Worm (Caenorhabditis elegans): ENCODE results near the gene C02H6.1.

The C02H6.1 gene

DNA sequence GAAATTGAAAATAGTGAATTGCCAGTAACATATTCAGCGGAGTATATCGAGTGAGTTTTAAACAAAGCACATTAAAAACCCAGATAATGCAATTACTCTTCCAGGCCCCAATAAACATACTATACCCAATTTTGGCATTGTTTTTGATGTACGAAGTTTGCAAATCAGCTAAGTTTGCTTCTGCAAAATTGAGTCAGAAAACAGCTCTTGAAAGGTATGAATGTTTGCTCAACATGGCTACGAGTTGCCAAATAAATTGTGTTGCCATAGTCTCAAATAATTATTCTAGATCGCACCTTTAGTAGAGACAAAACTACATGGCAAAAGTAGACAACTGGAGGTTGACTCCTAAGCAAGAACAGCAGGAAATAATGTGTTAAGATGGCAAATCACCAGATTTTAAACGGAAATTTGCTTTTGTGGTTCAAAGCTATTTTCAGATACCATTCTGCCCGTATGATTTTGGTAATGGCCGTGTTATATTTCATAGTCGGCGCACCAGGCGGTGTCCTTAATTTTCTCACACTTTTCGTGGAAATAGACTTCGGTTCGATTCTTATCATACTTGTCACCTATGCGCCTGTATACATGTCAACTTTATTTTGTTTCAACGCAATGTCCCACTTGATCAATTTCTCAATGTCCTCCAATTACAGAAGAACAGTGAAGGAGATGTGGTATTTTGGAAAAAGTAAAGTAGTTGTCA is 42.9 kb upstream of the C02H6.1 start (continued):
- TF ChIP-seq saeg-2 (GFP tag; IDR thresholded peaks at IDR 0.05) (no peak), tra-1 (GFP tag; IDR thresholded peaks at IDR 0.05) (peak; percentile 62), attf-4 (tag; optimal IDR thresholded peaks at IDR 0.05) (no peak), fkh-10 (GFP tag; optimal IDR thresholded peaks at IDR 0.05) (no peak), lir-3 (tag; optimal IDR thresholded peaks at IDR 0.05) (no peak), daf-16 (GFP tag; optimal IDR thresholded peaks at IDR 0.05) (peak in 1 of 2 experiments; percentile 27), daf-16 (tag; optimal IDR thresholded peaks at IDR 0.05) (peak; percentile 37), tag-97 (GFP tag; IDR thresholded peaks at IDR 0.05) (no peak), lin-1 (GFP tag; IDR thresholded peaks at IDR 0.05) (peak; percentile 58; the same call in 1 of the 2 replicates), lin-13 (GFP tag; optimal IDR thresholded peaks at IDR 0.05) (no peak), ceh-32 (tag; optimal IDR thresholded peaks at IDR 0.05; ENCODE audit: poor library complexity) (no peak), lin-15B (tag; optimal IDR thresholded peaks at IDR 0.05) (no peak), lin-39 (tag; optimal IDR thresholded peaks at IDR 0.05) (no peak), hmg-1.1 (GFP tag; IDR thresholded peaks at IDR 0.05) (no peak), pha-4 (GFP tag; IDR thresholded peaks at IDR 0.05) (peak; percentile 39; the same call in 1 of the 2 replicates), pha-4 (tag; optimal IDR thresholded peaks at IDR 0.05) (no peak), nhr-25 (tag; optimal IDR thresholded peaks at IDR 0.05; ENCODE audit: borderline replicate concordance, insufficient read depth) (no peak), ctbp-1 (GFP tag; IDR thresholded peaks at IDR 0.05) (no peak), arid-1 (GFP tag; conservative IDR thresholded peaks at IDR 0.05) (peak; percentile 46; the same call in 1 of the 2 replicates), D1046.2 (GFP tag; IDR thresholded peaks at IDR 0.05) (no peak), sdz-12 (GFP tag; optimal IDR thresholded peaks at IDR 0.05) (peak; percentile 87), unc-130 (GFP tag; optimal IDR thresholded peaks at IDR 0.05) (no peak), ceh-82 (tag; optimal IDR thresholded peaks at IDR 0.05) (no peak), F10B5.3 (tag; optimal IDR thresholded peaks at IDR 0.05) (no peak), mxl-2 (GFP tag; conservative IDR thresholded peaks at IDR 0.05) (no peak), zfp-2 (tag; optimal IDR thresholded peaks at IDR 0.05) (no peak)

DNA sequence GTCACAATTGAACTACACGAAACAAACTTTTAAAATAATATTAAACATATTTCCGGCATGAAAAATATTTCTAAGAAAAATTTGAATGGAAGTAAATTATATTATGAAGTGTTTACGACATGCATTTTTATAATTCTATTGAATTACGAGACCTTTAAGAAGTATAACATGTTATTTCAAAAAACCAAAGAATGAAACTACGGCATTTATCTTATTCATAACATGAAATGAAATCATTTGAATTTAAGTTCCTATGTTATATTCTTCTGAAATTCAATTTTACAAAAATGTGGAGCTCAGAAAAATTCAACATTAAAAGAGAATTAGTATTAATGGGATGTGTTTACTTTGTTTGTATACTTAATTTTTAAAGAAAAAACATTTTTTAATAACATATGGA is 41.3 kb upstream of the C02H6.1 start, which contains the start of gene srw-71:
Gene srw-71, minus strand, starts transcription at position 101 of the 400 bp plus-strand sequence.
- TF ChIP-seq mxl-2 (GFP tag; conservative IDR thresholded peaks at IDR 0.05), result no peak
- TF ChIP-seq aha-1 (tag), result peak; percentile 11

DNA sequence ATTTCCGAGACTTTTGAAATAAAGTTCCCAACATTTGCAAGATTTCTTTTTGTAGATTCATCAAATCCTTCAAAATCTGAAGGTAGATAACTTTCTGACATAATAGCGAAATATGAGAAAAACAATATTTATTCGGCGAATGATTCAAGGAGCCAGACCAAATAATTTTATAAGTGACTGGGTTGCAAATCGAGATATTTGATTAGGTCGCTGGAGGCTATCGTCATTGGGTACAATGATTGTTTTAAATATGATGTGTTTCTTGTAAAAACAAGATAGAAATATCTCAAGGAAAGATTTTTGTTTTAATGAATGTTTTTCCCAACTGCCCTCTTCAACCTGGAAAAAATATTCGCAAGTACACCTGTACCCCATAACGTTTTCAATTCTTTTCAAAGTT is 39.2 kb upstream of the C02H6.1 start, which contains the start of gene srw-69:
Gene srw-69, minus strand, starts transcription at position 101 of the 400 bp plus-strand sequence.
- TF ChIP-seq egl-43 (GFP tag; IDR thresholded peaks at IDR 0.05), result no peak
- TF ChIP-seq F37D6.2 (tag; optimal IDR thresholded peaks at IDR 0.05), result no peak
- TF ChIP-seq ceh-82 (tag; optimal IDR thresholded peaks at IDR 0.05), result no peak
- TF ChIP-seq lim-7 (GFP tag; IDR thresholded peaks at IDR 0.05), result no peak
- TF ChIP-seq zfp-3 (GFP tag; conservative IDR thresholded peaks at IDR 0.05), result no peak
- TF ChIP-seq pha-4 (GFP tag; IDR thresholded peaks at IDR 0.05), result no peak
- no peak for TF ChIP-seq pha-4 (tag; optimal IDR thresholded peaks at IDR 0.05)
- no peak for TF ChIP-seq lin-13 (GFP tag; optimal IDR thresholded peaks at IDR 0.05)
- no peak for TF ChIP-seq ztf-7 (tag; optimal IDR thresholded peaks at IDR 0.05)
- TF ChIP-seq fkh-10 (GFP tag; optimal IDR thresholded peaks at IDR 0.05), result no peak
- TF ChIP-seq hmg-1.1 (GFP tag; IDR thresholded peaks at IDR 0.05), result no peak
- no peak for TF ChIP-seq lin-15B (tag; optimal IDR thresholded peaks at IDR 0.05)
- TF ChIP-seq zag-1 (tag; optimal IDR thresholded peaks at IDR 0.05), result no peak
- TF ChIP-seq duxl-1 (tag; optimal IDR thresholded peaks at IDR 0.05; ENCODE audit: poor library complexity), result no peak
- no peak for TF ChIP-seq D1046.2 (GFP tag; IDR thresholded peaks at IDR 0.05)
- no peak for TF ChIP-seq dmd-9 (GFP tag; IDR thresholded peaks at IDR 0.05)
- no peak for TF ChIP-seq aha-1 (tag)

DNA sequence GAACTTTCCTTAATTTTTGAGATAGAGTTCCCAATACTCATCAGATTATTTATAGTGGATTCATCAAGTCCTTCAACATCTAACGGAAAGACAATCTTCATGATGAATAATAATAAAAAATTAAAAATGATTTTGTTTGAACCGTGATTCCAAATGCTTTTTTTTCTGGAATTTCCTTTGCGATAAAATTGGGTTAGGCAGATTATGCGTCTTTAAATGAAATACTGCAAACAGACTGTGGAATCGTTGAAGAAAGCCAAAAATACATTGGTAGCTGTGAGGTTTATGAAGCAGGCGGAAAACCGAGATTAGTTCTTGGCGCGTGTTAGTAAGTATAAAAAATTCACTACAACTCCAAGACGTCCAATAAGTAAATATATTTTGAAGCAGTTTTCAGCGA is 36.9 kb upstream of the C02H6.1 start, which contains the start of gene srw-68:
Gene srw-68, minus strand, starts transcription at position 101 of the 400 bp plus-strand sequence.
- no peak for TF ChIP-seq nhr-77 (tag; optimal IDR thresholded peaks at IDR 0.05)
- TF ChIP-seq Y5F2A.4 (GFP tag; optimal IDR thresholded peaks at IDR 0.05), result no peak
- TF ChIP-seq lin-15B (tag; optimal IDR thresholded peaks at IDR 0.05), result no peak

Measured in whole organism, L4 larva.